Worm (Caenorhabditis elegans): ENCODE measurements around the gene gst-7.

The gst-7 gene

ce11 chrII:4857873-4858364 is 23.9 kb upstream of the gst-7 start, which contains the start of gene F11G11.5:
Gene F11G11.5, plus strand, starts transcription at chrII:4857923.
- 0 out of 2 replicates have a peak, but pooled peaks have one; percentile 6 for TF ChIP-seq php-3 (GFP tag; IDR thresholded peaks at IDR 0.05)
- TF ChIP-seq fkh-10 (GFP tag; optimal IDR thresholded peaks at IDR 0.05) = no peak
- TF ChIP-seq ceh-62 (tag; optimal IDR thresholded peaks at IDR 0.05) = no peak
- TF ChIP-seq mdl-1 (tag; optimal IDR thresholded peaks at IDR 0.05) = no peak
- no peak for TF ChIP-seq nhr-6 (tag; optimal IDR thresholded peaks at IDR 0.05)
- no peak for TF ChIP-seq nhr-237 (tag; optimal IDR thresholded peaks at IDR 0.05)
- no peak for TF ChIP-seq dmd-9 (GFP tag; IDR thresholded peaks at IDR 0.05)
- no peak for TF ChIP-seq Y5F2A.4 (GFP tag; optimal IDR thresholded peaks at IDR 0.05)
- no peak for TF ChIP-seq dmd-6 (GFP tag; IDR thresholded peaks at IDR 0.05)
- TF ChIP-seq nhr-41 (GFP tag; IDR thresholded peaks at IDR 0.05) = no peak
- no peak for TF ChIP-seq saeg-2 (GFP tag; IDR thresholded peaks at IDR 0.05)
- TF ChIP-seq ceh-82 (tag; optimal IDR thresholded peaks at IDR 0.05) = no peak
- no peak for TF ChIP-seq dmd-8 (GFP tag; IDR thresholded peaks at IDR 0.05)
- TF ChIP-seq T26A8.4 (GFP tag; IDR thresholded peaks at IDR 0.05) = peak; percentile 70
- no peak for TF ChIP-seq egl-27 (tag; optimal IDR thresholded peaks at IDR 0.05)
- TF ChIP-seq Y48G9A.11 (GFP tag; IDR thresholded peaks at IDR 0.05) = 0 out of 2 replicates have a peak, but pooled peaks have one; percentile 33
- TF ChIP-seq T20F7.1 (GFP tag; optimal IDR thresholded peaks at IDR 0.05) = no peak
- no peak for TF ChIP-seq hlh-11 (tag; optimal IDR thresholded peaks at IDR 0.05)
- no peak for TF ChIP-seq nhr-111 (GFP tag; optimal IDR thresholded peaks at IDR 0.05)
- TF ChIP-seq nhr-42 (GFP tag; IDR thresholded peaks at IDR 0.05) = no peak
- no peak for TF ChIP-seq F44E2.7 (GFP tag; IDR thresholded peaks at IDR 0.05)
- TF ChIP-seq lin-29 (GFP tag; IDR thresholded peaks at IDR 0.05) = no peak
- no peak for TF ChIP-seq zfp-3 (GFP tag; conservative IDR thresholded peaks at IDR 0.05)
- TF ChIP-seq mep-1 (tag; optimal IDR thresholded peaks at IDR 0.05) = no peak
- TF ChIP-seq mxl-3 (GFP tag; optimal IDR thresholded peaks at IDR 0.05) = no peak
- no peak for TF ChIP-seq zip-2 (tag; optimal IDR thresholded peaks at IDR 0.05)
- peak; percentile 67 for TF ChIP-seq set-16 (GFP tag; IDR thresholded peaks at IDR 0.05)
- TF ChIP-seq Y75B8A.6 (GFP tag; IDR thresholded peaks at IDR 0.05) = no peak
- no peak for TF ChIP-seq aha-1 (tag)
- peak; percentile 67; the same call in 1 of the 2 replicates for TF ChIP-seq egl-43 (GFP tag; IDR thresholded peaks at IDR 0.05)
- TF ChIP-seq ama-1 (optimal IDR thresholded peaks at IDR 0.05) = peak; percentile 25
- TF ChIP-seq madf-5 (GFP tag; IDR thresholded peaks at IDR 0.05) = no peak
- peak; percentile 30; the same call in 1 of the 2 replicates for TF ChIP-seq pha-4 (GFP tag; IDR thresholded peaks at IDR 0.05)
- no peak for TF ChIP-seq pha-4 (tag; optimal IDR thresholded peaks at IDR 0.05)
- TF ChIP-seq rbr-2 (tag; optimal IDR thresholded peaks at IDR 0.05) = no peak
- TF ChIP-seq arid-1 (GFP tag; conservative IDR thresholded peaks at IDR 0.05) = no peak
- TF ChIP-seq madf-9 (GFP tag; conservative IDR thresholded peaks at IDR 0.05) = no peak
- no peak for TF ChIP-seq ceh-28 (tag; optimal IDR thresholded peaks at IDR 0.05)
- TF ChIP-seq mdt-29 (GFP tag; IDR thresholded peaks at IDR 0.05) = no peak
- TF ChIP-seq lin-39 (tag; optimal IDR thresholded peaks at IDR 0.05) = no peak
- TF ChIP-seq vab-7 (GFP tag; IDR thresholded peaks at IDR 0.05) = no peak
- TF ChIP-seq dpl-1 (GFP tag; optimal IDR thresholded peaks at IDR 0.05) = no peak
- TF ChIP-seq nhr-77 (tag; optimal IDR thresholded peaks at IDR 0.05) = no peak
- no peak for TF ChIP-seq nhr-10 (tag; optimal IDR thresholded peaks at IDR 0.05)
- TF ChIP-seq skn-1 (tag; optimal IDR thresholded peaks at IDR 0.05) = no peak
- peak; percentile 35; the same call in 1 of the 2 replicates for TF ChIP-seq lin-38 (GFP tag; IDR thresholded peaks at IDR 0.05)
- TF ChIP-seq spr-3 (GFP tag; optimal IDR thresholded peaks at IDR 0.05) = no peak
- TF ChIP-seq unc-130 (GFP tag; optimal IDR thresholded peaks at IDR 0.05) = no peak
- TF ChIP-seq unc-62 (GFP tag; optimal IDR thresholded peaks at IDR 0.05 in 1 of 2) = no peak
- TF ChIP-seq unc-62 (tag; optimal IDR thresholded peaks at IDR 0.05) = no peak
- TF ChIP-seq ces-1 (GFP tag; optimal IDR thresholded peaks at IDR 0.05) = no peak
- TF ChIP-seq spr-1 (tag; optimal IDR thresholded peaks at IDR 0.05) = no peak
- no peak for TF ChIP-seq aly-2 (tag; optimal IDR thresholded peaks at IDR 0.05)
- no peak for TF ChIP-seq R02D3.7 (tag; optimal IDR thresholded peaks at IDR 0.05)

Data from whole organism, L4 larva.